Worm (Caenorhabditis elegans): Measurements from ENCODE around the gene T25D1.2.

T25D1.2 gene

DNA sequence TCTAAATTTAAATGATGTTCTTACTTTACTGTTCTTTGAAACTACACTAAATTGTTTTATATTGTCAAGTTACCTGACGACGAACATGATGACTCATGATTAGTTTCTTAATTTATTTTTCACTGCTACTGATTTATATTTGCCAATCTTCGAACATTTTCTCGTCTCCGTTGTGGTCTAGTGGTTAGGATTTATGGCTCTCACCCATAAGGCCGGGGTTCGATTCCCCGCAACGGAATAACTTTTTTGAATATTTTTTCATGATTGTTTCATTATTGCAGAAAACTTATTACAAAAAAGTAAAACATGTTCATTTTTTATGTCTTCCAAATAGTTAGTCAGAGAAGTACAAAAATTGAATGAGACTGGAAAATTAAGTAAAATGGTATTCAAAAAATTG lies 43.4 kb downstream of the T25D1.2 start (continued):
- no peak for TF ChIP-seq D1046.2 (GFP tag; IDR thresholded peaks at IDR 0.05)
- no peak for TF ChIP-seq spr-3 (GFP tag; optimal IDR thresholded peaks at IDR 0.05)
- TF ChIP-seq nhr-111 (GFP tag; optimal IDR thresholded peaks at IDR 0.05), result no peak
- TF ChIP-seq tra-1 (GFP tag; IDR thresholded peaks at IDR 0.05), result peak; percentile 40; the same call in 1 of the 2 replicates
- no peak for TF ChIP-seq unc-39 (tag; optimal IDR thresholded peaks at IDR 0.05)
- TF ChIP-seq cey-2 (tag; optimal IDR thresholded peaks at IDR 0.05; ENCODE audit: borderline replicate concordance, insufficient read depth), result no peak
- peak; percentile 6 for TF ChIP-seq nhr-48 (tag; optimal IDR thresholded peaks at IDR 0.05)
- TF ChIP-seq unc-130 (GFP tag; optimal IDR thresholded peaks at IDR 0.05), result peak; percentile 9
- TF ChIP-seq spr-1 (tag; optimal IDR thresholded peaks at IDR 0.05), result no peak
- peak; percentile 52 for TF ChIP-seq duxl-1 (tag; optimal IDR thresholded peaks at IDR 0.05; ENCODE audit: poor library complexity)
- 0 out of 2 replicates have a peak, but pooled peaks have one; percentile 24 for TF ChIP-seq madf-9 (GFP tag; conservative IDR thresholded peaks at IDR 0.05)
- TF ChIP-seq F26F4.8 (GFP tag; conservative IDR thresholded peaks at IDR 0.05), result no peak
- TF ChIP-seq nhr-42 (GFP tag; IDR thresholded peaks at IDR 0.05), result no peak
- TF ChIP-seq lin-29 (GFP tag; IDR thresholded peaks at IDR 0.05), result no peak
- no peak for TF ChIP-seq nhr-76 (tag; optimal IDR thresholded peaks at IDR 0.05)
- TF ChIP-seq Y5F2A.4 (GFP tag; optimal IDR thresholded peaks at IDR 0.05), result no peak
- 0 out of 2 replicates have a peak, but pooled peaks have one; percentile 27 for TF ChIP-seq ZK337.2 (GFP tag; IDR thresholded peaks at IDR 0.05)

DNA sequence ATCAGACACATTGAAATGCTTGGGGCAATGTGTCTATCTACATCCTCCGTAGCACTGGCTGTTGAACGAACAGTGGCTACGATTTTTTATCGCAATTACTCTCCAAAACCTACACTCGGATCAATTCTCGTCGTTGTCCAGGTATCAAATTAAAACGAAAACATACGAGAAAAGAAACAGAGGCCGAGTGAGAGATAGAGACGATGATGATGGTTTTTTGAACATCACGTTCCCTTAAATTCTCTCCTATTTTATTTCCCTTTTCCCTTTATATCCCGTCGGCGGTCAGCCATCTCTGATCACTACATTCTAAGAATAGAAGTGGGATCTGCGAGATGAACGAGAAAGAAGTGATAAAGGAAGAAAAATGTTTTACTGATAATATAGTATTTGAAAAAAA lies 44.0 kb downstream of the T25D1.2 start:
- TF ChIP-seq spr-3 (GFP tag; optimal IDR thresholded peaks at IDR 0.05) (no peak), hlh-11 (tag; optimal IDR thresholded peaks at IDR 0.05) (peak; percentile 5), mdl-1 (tag; optimal IDR thresholded peaks at IDR 0.05) (peak in 1 of 2 experiments; percentile 52), mxl-3 (GFP tag; optimal IDR thresholded peaks at IDR 0.05) (peak; percentile 13), daf-8 (GFP tag; IDR thresholded peaks at IDR 0.05) (no peak), nhr-28 (tag; optimal IDR thresholded peaks at IDR 0.05) (peak; percentile 41), aha-1 (tag) (peak; percentile 69), R02D3.7 (tag; optimal IDR thresholded peaks at IDR 0.05) (no peak)

DNA sequence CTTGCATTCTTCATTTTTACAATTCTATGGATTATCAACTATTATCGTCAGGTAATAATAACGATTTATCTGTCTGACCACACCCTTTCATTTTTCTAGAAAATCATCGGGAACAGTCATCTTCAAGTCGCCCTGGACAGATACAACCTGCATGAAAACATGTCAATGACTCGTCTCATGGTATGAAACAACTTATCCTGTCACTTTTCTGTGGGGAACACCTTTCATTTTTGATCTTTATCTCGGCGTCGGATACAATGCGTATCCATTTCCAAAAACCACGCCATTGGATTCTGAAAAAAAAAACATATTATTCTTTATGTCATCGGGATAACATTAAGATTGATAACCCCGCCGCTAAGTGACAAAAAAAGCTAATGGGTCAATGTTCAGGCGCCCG lies 45.5 kb downstream of the T25D1.2 start:
- TF ChIP-seq mxl-3 (GFP tag; optimal IDR thresholded peaks at IDR 0.05) (peak; percentile 15), hlh-30 (tag; optimal IDR thresholded peaks at IDR 0.05; ENCODE audit: insufficient read depth) (peak; percentile 25), Y5F2A.4 (GFP tag; optimal IDR thresholded peaks at IDR 0.05) (no peak), mdl-1 (tag; optimal IDR thresholded peaks at IDR 0.05) (peak in 1 of 2 experiments; percentile 38), hlh-11 (tag; optimal IDR thresholded peaks at IDR 0.05) (peak; percentile 34), nhr-28 (tag; optimal IDR thresholded peaks at IDR 0.05) (peak; percentile 30), hif-1 (tag; optimal IDR thresholded peaks at IDR 0.05) (no peak)

DNA sequence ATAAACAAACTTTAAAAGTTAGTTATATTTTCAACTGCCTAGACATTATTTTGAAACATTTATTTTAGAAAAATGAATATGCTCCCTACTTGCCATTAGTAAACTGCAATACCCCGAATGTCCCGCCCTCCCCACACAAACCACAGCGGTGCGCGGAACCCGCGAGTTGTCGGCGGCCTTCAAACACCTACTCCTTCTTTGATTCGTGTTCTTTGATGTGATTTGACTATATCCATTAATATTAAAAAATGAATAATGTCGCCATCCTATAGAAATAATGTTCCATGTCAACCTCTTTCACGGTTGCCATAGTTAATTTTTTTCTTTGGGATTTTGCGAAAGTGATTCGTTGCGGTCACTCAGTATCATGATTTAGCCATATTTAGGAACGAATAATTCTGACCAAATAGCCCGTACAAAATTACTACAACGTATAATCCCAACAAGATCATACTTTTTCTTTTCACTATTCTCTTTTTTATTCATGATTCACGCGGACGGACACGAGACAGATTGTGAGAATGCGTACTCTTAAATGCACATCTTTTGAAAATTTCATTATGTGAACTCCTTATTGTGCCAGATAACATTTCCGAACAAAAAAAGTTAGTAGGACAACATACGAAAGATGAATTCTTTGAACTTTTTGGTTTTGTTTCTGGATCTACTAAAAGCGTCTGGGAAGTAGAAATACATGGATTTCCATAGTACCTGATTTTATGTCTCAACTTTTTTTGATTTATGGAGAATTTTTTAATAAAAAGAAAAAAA lies 49.3 kb downstream of the T25D1.2 start:
- TF ChIP-seq daf-12 (tag; optimal IDR thresholded peaks at IDR 0.05) (no peak), snpc-4 (tag; optimal IDR thresholded peaks at IDR 0.05) (peak; percentile 68), fkh-10 (GFP tag; optimal IDR thresholded peaks at IDR 0.05) (peak; percentile 28), rbr-2 (tag; optimal IDR thresholded peaks at IDR 0.05) (no peak), snpc-1.2 (GFP tag; IDR thresholded peaks at IDR 0.05) (0 out of 2 replicates have a peak, but pooled peaks have one; percentile 22)

DNA sequence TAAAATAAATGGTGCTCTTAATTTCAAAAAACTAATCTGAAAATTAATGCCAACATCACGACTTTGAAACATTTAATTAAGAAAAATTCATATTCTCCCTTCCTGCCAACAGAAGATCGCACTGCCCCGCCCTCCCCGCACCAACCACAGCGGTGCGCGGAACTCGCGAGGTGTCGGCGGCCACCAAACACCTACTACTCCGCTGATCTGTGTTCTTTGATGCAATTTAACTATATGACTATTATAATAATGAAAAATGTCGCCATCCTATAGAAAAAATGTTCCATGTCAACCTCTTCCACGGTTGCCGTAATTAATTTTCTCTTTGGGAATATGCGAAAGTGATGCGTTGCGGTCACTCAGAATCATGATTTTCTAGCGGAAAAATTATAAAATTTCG lies 50.4 kb downstream of the T25D1.2 start:
- TF ChIP-seq snpc-1.2 (GFP tag; IDR thresholded peaks at IDR 0.05) (peak; percentile 40; the same call in 1 of the 2 replicates), zip-2 (tag; optimal IDR thresholded peaks at IDR 0.05) (no peak), snpc-4 (tag; optimal IDR thresholded peaks at IDR 0.05) (peak; percentile 43)
